Fruit fly (Drosophila melanogaster) whole organism, pupa: Measurements from ENCODE around the gene CG5910.

Source experiments
- CG13204 ChIP-seq: fragments of 200-800 bp; sonication (Bioruptor generic); optimal IDR thresholded peaks from 2 replicates; lab custom pipeline; 2018; ENCODE audit warnings: missing biosample characterization, mild to moderate bottlenecking, missing genetic modification characterization, moderate library complexity
- CG4496 ChIP-seq: fragments of 200-800 bp; sonication (Bioruptor generic); IDR thresholded peaks from 3 replicates; pipeline ENCODE4 v1.3.6; 2022; ENCODE audit warnings: missing biosample characterization, missing genetic modification characterization
- D1 ChIP-seq: fragments of 200-800 bp; sonication (Bioruptor generic); optimal IDR thresholded peaks from 2 replicates; lab custom pipeline; 2018; ENCODE audit warnings: missing biosample characterization, mild to moderate bottlenecking, missing genetic modification characterization, moderate library complexity
- Pif1A ChIP-seq: fragments of 200-800 bp; sonication (Bioruptor generic); optimal IDR thresholded peaks from 3 replicates; lab custom pipeline; 2016; ENCODE audit warnings: missing biosample characterization, missing genetic modification characterization
- Pif1B ChIP-seq: fragments of 200-800 bp; sonication (Bioruptor generic); optimal IDR thresholded peaks from 3 replicates; lab custom pipeline; 2016; ENCODE audit warnings: missing biosample characterization, missing genetic modification characterization

- TF ChIP-seq Pif1A (GFP tag; lab: Kevin White, UChicago) (no peak), Pif1B (GFP tag; lab: Kevin White, UChicago) (no peak), D1 (tag; lab: Kevin White, UChicago) (no peak), CG13204 (GFP tag; lab: Kevin White, UChicago) (no peak), CG4496 (no peak)
Observed at dm6 chr3L:20494262-20494601, 52.0 kb downstream of the CG5910 start.
